Worm (Caenorhabditis elegans) whole organism, young adult: ENCODE data around the gene Y14H12A.1.

Source experiments
- B0261.1 ChIP-seq: sonication (generic microtip); optimal IDR thresholded peaks from 2 replicates; lab custom pipeline; 2016; ENCODE audit warnings: mild to moderate bottlenecking, missing genetic modification characterization, moderate library complexity, missing compliant biosample characterization
- C06A6.2 ChIP-seq: fragments of 200-800 bp; sonication (Bioruptor generic); conservative IDR thresholded peaks from 2 replicates; pipeline ENCODE4 v1.3.6; 2022; ENCODE audit warnings: missing genetic modification characterization, missing compliant biosample characterization
- C17E4.6 ChIP-seq: fragments of 200-800 bp; sonication (Bioruptor generic); IDR thresholded peaks from 2 replicates; pipeline ENCODE4 v1.3.6; 2022; ENCODE audit warnings: missing genetic modification reagents, missing genetic modification characterization, missing compliant biosample characterization
- D2030.7 ChIP-seq: fragments of 200-800 bp; sonication (Bioruptor generic); IDR thresholded peaks from 2 replicates; pipeline ENCODE4 v1.3.6; 2022; ENCODE audit warnings: missing genetic modification reagents, missing genetic modification characterization, missing compliant biosample characterization
- F23B12.7 ChIP-seq: sonication (generic microtip); optimal IDR thresholded peaks from 2 replicates; lab custom pipeline; 2017; ENCODE audit warnings: missing genetic modification characterization, mild to moderate bottlenecking, missing compliant biosample characterization, antibody characterized with exemption, moderate library complexity; ENCODE audit not compliant: insufficient read depth
- F37B4.10 ChIP-seq: fragments of 200-800 bp; sonication (Bioruptor generic); IDR thresholded peaks from 2 replicates; pipeline ENCODE4 v1.3.6; 2022; ENCODE audit warnings: missing genetic modification characterization, missing compliant biosample characterization
- F39B2.1 ChIP-seq: fragments of 200-800 bp; sonication (Bioruptor generic); IDR thresholded peaks from 2 replicates; pipeline ENCODE4 v1.3.6; 2022; ENCODE audit warnings: missing genetic modification reagents, missing genetic modification characterization, missing compliant biosample characterization
- F57A8.1 ChIP-seq: fragments of 200-800 bp; sonication (Bioruptor generic); optimal IDR thresholded peaks from 2 replicates; lab custom pipeline; 2018; ENCODE audit warnings: mild to moderate bottlenecking, missing genetic modification characterization, moderate library complexity, missing compliant biosample characterization
- F57C9.4 ChIP-seq: sonication (generic microtip); optimal IDR thresholded peaks from 2 replicates; lab custom pipeline; 2017; ENCODE audit warnings: mild to moderate bottlenecking, missing genetic modification characterization, missing compliant biosample characterization
- K11D2.4 ChIP-seq: fragments of 200-800 bp; sonication (Bioruptor generic); IDR thresholded peaks from 2 replicates; pipeline ENCODE4 v1.3.6; 2022; ENCODE audit warnings: missing genetic modification reagents, missing genetic modification characterization, missing compliant biosample characterization
- K12H6.12 ChIP-seq: fragments of 200-800 bp; sonication (Bioruptor generic); optimal IDR thresholded peaks from 2 replicates; lab custom pipeline; 2018; ENCODE audit warnings: mild to moderate bottlenecking, missing genetic modification characterization, missing compliant biosample characterization
- T07F8.4 ChIP-seq: sonication (generic microtip); optimal IDR thresholded peaks from 2 replicates; lab custom pipeline; 2016; ENCODE audit warnings: mild to moderate bottlenecking, missing genetic modification characterization, moderate library complexity, missing compliant biosample characterization
- T26A5.8 ChIP-seq: sonication (generic microtip); optimal IDR thresholded peaks from 2 replicates; lab custom pipeline; 2016; ENCODE audit warnings: missing genetic modification characterization, missing compliant biosample characterization
- atf-7 ChIP-seq: sonication (generic microtip); optimal IDR thresholded peaks from 2 replicates; lab custom pipeline; 2017; ENCODE audit warnings: mild to moderate bottlenecking, missing genetic modification characterization, missing compliant biosample characterization
- attf-5 ChIP-seq: fragments of 200-800 bp; sonication (Bioruptor generic); optimal IDR thresholded peaks from 2 replicates; lab custom pipeline; 2018; ENCODE audit warnings: mild to moderate bottlenecking, missing genetic modification characterization, missing compliant biosample characterization
- cebp-1 ChIP-seq, 2 experiments: fragments of 200-800 bp in 1 of 2; sonication (Bioruptor generic) in 1 of 2; sonication (generic microtip) in 1 of 2; IDR thresholded peaks in 1 of 2; optimal IDR thresholded peaks in 1 of 2; 2 replicates each; pipeline versions ENCODE4 v1.3.6 to Lab custom; 2017 to 2022; ENCODE audit warnings: missing compliant biosample characterization in 2 of 2, missing genetic modification characterization in 2 of 2, mild to moderate bottlenecking in 1 of 2, missing genetic modification reagents in 1 of 2, moderate library complexity in 1 of 2
- ceh-27 ChIP-seq: fragments of 200-800 bp; sonication (Bioruptor generic); optimal IDR thresholded peaks from 2 replicates; lab custom pipeline; 2018; ENCODE audit warnings: mild to moderate bottlenecking, missing genetic modification characterization, moderate library complexity, missing compliant biosample characterization
- ceh-58 ChIP-seq: fragments of 200-800 bp; sonication (Bioruptor generic); IDR thresholded peaks from 2 replicates; pipeline ENCODE4 v1.3.6; 2022; ENCODE audit warnings: missing genetic modification characterization, missing compliant biosample characterization
- chd-7 ChIP-seq: sonication (generic microtip); optimal IDR thresholded peaks from 2 replicates; lab custom pipeline; 2016; ENCODE audit warnings: mild to moderate bottlenecking, missing genetic modification characterization, moderate library complexity, missing compliant biosample characterization
- die-1 ChIP-seq: sonication (generic microtip); optimal IDR thresholded peaks from 2 replicates; lab custom pipeline; 2016; ENCODE audit warnings: missing genotype, mild to moderate bottlenecking, missing genetic modification characterization, missing compliant biosample characterization
- egl-44 ChIP-seq: fragments of 200-800 bp; sonication (Bioruptor generic); IDR thresholded peaks from 2 replicates; pipeline ENCODE4 v1.3.6; 2022; ENCODE audit warnings: missing genetic modification reagents, missing genetic modification characterization, missing compliant biosample characterization
- fkh-3 ChIP-seq: sonication (generic microtip); optimal IDR thresholded peaks from 2 replicates; lab custom pipeline; 2016; ENCODE audit warnings: mild to moderate bottlenecking, missing genetic modification characterization, missing compliant biosample characterization
- hsf-1 ChIP-seq: fragments of 200-800 bp; sonication (Bioruptor generic); IDR thresholded peaks from 2 replicates; pipeline ENCODE4 v1.3.6; 2022; ENCODE audit warnings: missing genetic modification reagents, missing genetic modification characterization, missing compliant biosample characterization
- lag-1 ChIP-seq: fragments of 200-800 bp; sonication (Bioruptor generic); IDR thresholded peaks from 2 replicates; pipeline ENCODE4 v1.3.6; 2022; ENCODE audit warnings: missing genetic modification reagents, missing genetic modification characterization, missing compliant biosample characterization
- let-607 ChIP-seq, 2 experiments: fragments of 200-800 bp in 1 of 2; sonication (Bioruptor generic) in 1 of 2; sonication (generic microtip) in 1 of 2; optimal IDR thresholded peaks; 2 replicates each; lab custom pipeline; 2016 to 2018; ENCODE audit warnings: mild to moderate bottlenecking in 2 of 2, missing compliant biosample characterization in 2 of 2, missing genetic modification characterization in 2 of 2, moderate library complexity in 2 of 2, missing genotype in 1 of 2
- lin-40 ChIP-seq: sonication (generic microtip); optimal IDR thresholded peaks from 2 replicates; lab custom pipeline; 2016; ENCODE audit warnings: missing genetic modification characterization, mild to moderate bottlenecking, missing compliant biosample characterization, missing genotype, missing genetic modification reagents
- madf-6 ChIP-seq: fragments of 200-800 bp; sonication (Bioruptor generic); IDR thresholded peaks from 2 replicates; pipeline ENCODE4 v1.3.6; 2022; ENCODE audit warnings: missing genetic modification reagents, missing genetic modification characterization, missing compliant biosample characterization
- mcd-1 ChIP-seq: fragments of 200-800 bp; sonication (Bioruptor generic); IDR thresholded peaks from 2 replicates; pipeline ENCODE4 v1.3.6; 2022; ENCODE audit warnings: missing genetic modification reagents, missing genetic modification characterization, missing compliant biosample characterization
- nfya-1 ChIP-seq: sonication (generic microtip); optimal IDR thresholded peaks from 2 replicates; lab custom pipeline; 2017; ENCODE audit warnings: antibody characterized with exemption, missing compliant biosample characterization, missing genetic modification characterization, borderline replicate concordance; ENCODE audit not compliant: insufficient read depth
- nhr-120 ChIP-seq: fragments of 200-800 bp; sonication (Bioruptor generic); IDR thresholded peaks from 2 replicates; pipeline ENCODE4 v1.3.6; 2022; ENCODE audit warnings: missing genetic modification characterization, missing compliant biosample characterization
- nhr-27 ChIP-seq: fragments of 200-800 bp; sonication (Bioruptor generic); optimal IDR thresholded peaks from 2 replicates; lab custom pipeline; 2018; ENCODE audit warnings: mild to moderate bottlenecking, missing genetic modification characterization, moderate library complexity, missing compliant biosample characterization
- nhr-90 ChIP-seq: sonication (generic microtip); optimal IDR thresholded peaks from 2 replicates; lab custom pipeline; 2016; ENCODE audit warnings: missing genotype, mild to moderate bottlenecking, missing genetic modification characterization, missing compliant biosample characterization
- sdz-38 ChIP-seq: sonication (generic microtip); optimal IDR thresholded peaks from 2 replicates; lab custom pipeline; 2016; ENCODE audit warnings: missing genotype, missing genetic modification characterization, missing compliant biosample characterization
- snpc-1.1 ChIP-seq: sonication (generic microtip); optimal IDR thresholded peaks from 2 replicates; lab custom pipeline; 2017; ENCODE audit warnings: missing genetic modification characterization, mild to moderate bottlenecking, missing compliant biosample characterization, antibody characterized with exemption, moderate library complexity, missing genotype, missing genetic modification reagents; ENCODE audit not compliant: insufficient read depth
- somi-1 ChIP-seq: fragments of 200-800 bp; sonication (Bioruptor generic); optimal IDR thresholded peaks from 2 replicates; lab custom pipeline; 2018; ENCODE audit warnings: mild to moderate bottlenecking, missing genetic modification characterization, missing compliant biosample characterization
- tbx-9 ChIP-seq: sonication (generic microtip); optimal IDR thresholded peaks from 2 replicates; lab custom pipeline; 2016; ENCODE audit warnings: borderline replicate concordance, missing genetic modification characterization, inconsistent platforms, missing compliant biosample characterization
- tlf-1 ChIP-seq: fragments of 200-800 bp; sonication (Bioruptor generic); optimal IDR thresholded peaks from 2 replicates; lab custom pipeline; 2018; ENCODE audit warnings: mild to moderate bottlenecking, missing genetic modification characterization, missing compliant biosample characterization
- unc-62 ChIP-seq: fragments of 150-350 bp; optimal IDR thresholded peaks from 2 replicates; lab custom pipeline; 2014; ENCODE audit warnings: missing biosample characterization, missing genetic modification reagents, missing genetic modification characterization
- zfh-2 ChIP-seq: fragments of 200-800 bp; sonication (Bioruptor generic); conservative IDR thresholded peaks from 2 replicates; pipeline ENCODE4 v1.3.6; 2022; ENCODE audit warnings: missing genetic modification reagents, missing genetic modification characterization, missing compliant biosample characterization
- ztf-26 ChIP-seq: sonication (generic microtip); optimal IDR thresholded peaks from 2 replicates; lab custom pipeline; 2017; ENCODE audit warnings: missing genetic modification characterization, missing compliant biosample characterization

The Y14H12A.1 gene

DNA sequence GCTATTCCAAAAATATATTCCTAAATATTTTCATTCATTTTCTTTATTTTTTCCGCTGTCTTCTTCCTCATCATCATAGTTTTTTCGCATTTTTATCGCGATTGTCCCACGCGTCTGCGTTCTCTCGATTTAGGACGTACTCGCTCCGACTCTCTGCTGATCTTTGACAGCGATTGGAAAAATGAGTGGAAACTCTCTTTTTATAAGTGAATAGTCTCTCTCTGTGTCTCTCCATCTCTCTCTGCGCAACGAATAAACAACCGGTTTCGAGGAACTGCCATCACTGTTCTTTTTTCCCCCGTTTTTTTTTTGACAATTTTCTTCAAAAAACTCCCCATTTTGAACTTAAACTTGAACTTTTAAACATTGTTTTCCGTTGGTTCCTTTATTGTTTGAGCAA is 41.6 kb upstream of the Y14H12A.1 start:
- no peak for TF ChIP-seq C06A6.2 (GFP tag; lab: Robert Waterston, UW)
- no peak for TF ChIP-seq T26A5.8 (tag; lab: Kevin White, UChicago)
- no peak for TF ChIP-seq atf-7 (tag; lab: Kevin White, UChicago)
- TF ChIP-seq T07F8.4 (tag; lab: Kevin White, UChicago): no peak
- no peak for TF ChIP-seq D2030.7 (GFP tag; lab: Robert Waterston, UW)
- no peak for TF ChIP-seq somi-1
- TF ChIP-seq nhr-27: no peak
- no peak for TF ChIP-seq F39B2.1 (GFP tag; lab: Robert Waterston, UW)
- TF ChIP-seq ceh-58 (GFP tag; lab: Robert Waterston, UW): no peak
- no peak for TF ChIP-seq F57A8.1 (GFP tag; lab: Kevin White, UChicago)
- no peak for TF ChIP-seq nfya-1 (tag; lab: Kevin White, UChicago)
- TF ChIP-seq nhr-120 (GFP tag; lab: Robert Waterston, UW): no peak
- no peak for TF ChIP-seq unc-62
- TF ChIP-seq snpc-1.1 (tag; lab: Kevin White, UChicago): no peak
- TF ChIP-seq egl-44 (GFP tag; lab: Robert Waterston, UW): no peak
- TF ChIP-seq attf-5: no peak
- TF ChIP-seq F37B4.10 (GFP tag; lab: Robert Waterston, UW): no peak
- no peak for TF ChIP-seq C17E4.6 (GFP tag; lab: Robert Waterston, UW)
- peak; percentile 41 for TF ChIP-seq ceh-27 (GFP tag; lab: Kevin White, UChicago)
- peak; percentile 10 for TF ChIP-seq ztf-26 (tag; lab: Kevin White, UChicago)
- TF ChIP-seq nhr-90 (tag; lab: Kevin White, UChicago): no peak
- no peak for TF ChIP-seq K12H6.12 (tag; lab: Kevin White, UChicago)
- TF ChIP-seq F23B12.7: peak; percentile 12
- TF ChIP-seq K11D2.4 (GFP tag; lab: Robert Waterston, UW): no peak
- no peak for TF ChIP-seq chd-7 (tag; lab: Kevin White, UChicago)
- TF ChIP-seq lin-40: peak; percentile 54
- TF ChIP-seq F57C9.4: no peak
- TF ChIP-seq sdz-38 (tag; lab: Kevin White, UChicago): no peak
- TF ChIP-seq B0261.1 (tag; lab: Kevin White, UChicago): no peak
- TF ChIP-seq lag-1 (GFP tag; lab: Robert Waterston, UW): no peak
- TF ChIP-seq fkh-3 (tag; lab: Kevin White, UChicago): no peak
- no peak for TF ChIP-seq madf-6
- no peak for TF ChIP-seq hsf-1 (GFP tag; lab: Robert Waterston, UW)
- no peak for TF ChIP-seq mcd-1 (GFP tag; lab: Robert Waterston, UW)
- TF ChIP-seq tbx-9 (tag; lab: Kevin White, UChicago): no peak
- peak; percentile 4 for TF ChIP-seq die-1

DNA sequence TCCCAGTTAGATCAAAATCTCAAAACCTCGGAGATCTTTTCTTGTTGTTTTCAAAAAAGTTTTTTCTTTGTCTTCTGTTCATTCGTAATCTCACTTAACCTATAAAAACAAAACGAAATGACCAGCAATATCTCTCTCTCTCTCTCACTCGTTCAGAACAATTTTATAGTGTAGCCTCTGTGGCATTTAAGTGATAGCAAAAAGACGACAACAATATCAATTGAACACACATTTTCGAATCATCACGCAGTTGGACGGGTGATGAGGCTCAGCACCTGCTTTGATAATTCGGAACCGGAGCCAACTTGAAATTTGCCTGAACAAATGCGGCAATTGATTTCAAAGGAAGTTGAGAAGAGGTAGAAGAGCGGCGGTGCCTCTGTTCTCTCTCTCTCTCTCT is 40.6 kb upstream of the Y14H12A.1 start:
- TF ChIP-seq tlf-1 (GFP tag; lab: Kevin White, UChicago) (no peak), zfh-2 (0 out of 2 replicates have a peak, but pooled peaks have one; percentile 26)

DNA sequence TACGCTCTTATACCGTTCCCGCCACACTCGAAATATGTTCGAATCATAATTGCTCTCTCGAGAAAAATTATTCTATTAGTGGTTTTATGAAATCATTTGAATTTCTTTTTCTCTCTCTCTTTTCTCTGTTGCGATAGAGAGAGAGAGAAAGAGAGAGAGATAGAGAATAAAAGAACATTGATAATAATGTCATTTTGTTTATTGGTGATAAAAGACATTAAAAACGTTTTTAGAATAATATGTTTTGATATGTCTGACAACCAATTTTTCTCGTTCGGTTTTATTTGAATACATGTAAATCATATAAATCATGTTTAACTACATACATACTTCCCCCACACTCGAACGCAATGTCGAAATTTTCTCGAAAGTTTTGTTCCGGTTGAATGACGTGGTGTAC is 40.0 kb upstream of the Y14H12A.1 start:
- TF ChIP-seq let-607 (tag; optimal IDR thresholded peaks at IDR 0.05; lab: Kevin White, UChicago): no peak
- no peak for TF ChIP-seq cebp-1 (GFP tag; IDR thresholded peaks at IDR 0.05; lab: Robert Waterston, UW)
- TF ChIP-seq cebp-1 (tag; optimal IDR thresholded peaks at IDR 0.05; lab: Kevin White, UChicago): peak; percentile 3
